Fruit fly (Drosophila melanogaster) whole organism, embryonic: ENCODE measurements around the gene CG14154.

Experiments
- ATbp ChIP-seq: fragments of 200-800 bp; sonication (Bioruptor generic); optimal IDR thresholded peaks from 2 replicates; lab custom pipeline; 2017; ENCODE audit warnings: missing biosample characterization, mild to moderate bottlenecking, missing genetic modification characterization, missing genetic modification reagents
- Abd-B ChIP-seq: fragments of 200-800 bp; sonication (Bioruptor generic); optimal IDR thresholded peaks from 2 replicates; lab custom pipeline; 2018; ENCODE audit warnings: missing biosample characterization, mild to moderate bottlenecking, missing genetic modification characterization, moderate library complexity
- Adf1 ChIP-seq: fragments of 200-800 bp; sonication (Bioruptor generic); IDR thresholded peaks from 2 replicates; pipeline ENCODE4 v1.3.6; 2022; ENCODE audit warnings: missing biosample characterization, missing genetic modification characterization
- CG10147 ChIP-seq: fragments of 200-800 bp; sonication (Bioruptor generic); optimal IDR thresholded peaks from 2 replicates; lab custom pipeline; 2019; ENCODE audit warnings: missing biosample characterization, mild to moderate bottlenecking, missing genetic modification characterization, moderate library complexity
- CG1024 ChIP-seq: fragments of 200-800 bp; sonication (Bioruptor generic); IDR thresholded peaks from 2 replicates; pipeline ENCODE4 v1.3.6; 2022; ENCODE audit warnings: missing biosample characterization, missing genetic modification characterization
- CG11085 ChIP-seq: fragments of 200-800 bp; sonication (Bioruptor generic); IDR thresholded peaks from 2 replicates; pipeline ENCODE4 v1.3.6; 2022; ENCODE audit warnings: missing biosample characterization, missing genetic modification characterization
- CG11723 ChIP-seq: fragments of 200-800 bp; sonication (Bioruptor generic); optimal IDR thresholded peaks from 2 replicates; lab custom pipeline; 2017; ENCODE audit warnings: missing biosample characterization, mild to moderate bottlenecking, missing genetic modification characterization
- CG1233 ChIP-seq: fragments of 200-800 bp; sonication (Bioruptor generic); optimal IDR thresholded peaks from 4 replicates; lab custom pipeline; 2018; ENCODE audit warnings: missing biosample characterization, mild to moderate bottlenecking, missing genetic modification characterization
- CG12769 ChIP-seq: fragments of 200-800 bp; sonication (Bioruptor generic); optimal IDR thresholded peaks from 2 replicates; lab custom pipeline; 2019; ENCODE audit warnings: missing biosample characterization, mild to moderate bottlenecking, missing genetic modification characterization, moderate library complexity
- CG13287 ChIP-seq: fragments of 200-800 bp; sonication (Bioruptor generic); IDR thresholded peaks from 2 replicates; pipeline ENCODE4 v1.3.6; 2022; ENCODE audit warnings: missing biosample characterization, missing genetic modification characterization; ENCODE audit not compliant: partially characterized antibody
- CG13424 ChIP-seq: fragments of 200-800 bp; sonication (Bioruptor generic); optimal IDR thresholded peaks from 2 replicates; lab custom pipeline; 2019; ENCODE audit warnings: missing biosample characterization, mild to moderate bottlenecking, missing genetic modification characterization, moderate library complexity
- CG13894 ChIP-seq: fragments of 200-800 bp; sonication (Bioruptor generic); optimal IDR thresholded peaks from 3 replicates; lab custom pipeline; 2018; ENCODE audit warnings: missing biosample characterization, mild to moderate bottlenecking, missing genetic modification characterization, moderate library complexity
- CG1832 ChIP-seq: fragments of 200-800 bp; sonication (Bioruptor generic); optimal IDR thresholded peaks from 2 replicates; lab custom pipeline; 2017; ENCODE audit warnings: missing biosample characterization, mild to moderate bottlenecking, missing genetic modification characterization, inconsistent platforms
- CG30020 ChIP-seq: fragments of 200-800 bp; optimal IDR thresholded peaks from 2 replicates; lab custom pipeline; 2019; ENCODE audit warnings: missing biosample characterization, mild to moderate bottlenecking, missing genetic modification characterization, moderate library complexity
- CG32532 ChIP-seq: fragments of 200-800 bp; sonication (Bioruptor generic); IDR thresholded peaks from 2 replicates; pipeline ENCODE4 v1.3.6; 2022; ENCODE audit warnings: missing biosample characterization, missing genetic modification characterization
- CG32772 ChIP-seq: fragments of 200-800 bp; sonication (Bioruptor generic); IDR thresholded peaks from 2 replicates; pipeline ENCODE4 v1.3.6; 2022; ENCODE audit warnings: missing biosample characterization, missing genetic modification characterization
- CG34224 ChIP-seq: fragments of 200-800 bp; sonication (Bioruptor generic); IDR thresholded peaks from 3 replicates; pipeline ENCODE4 v1.3.6; 2022; ENCODE audit warnings: missing biosample characterization, missing genetic modification characterization; ENCODE audit not compliant: partially characterized antibody
- CG6272 ChIP-seq: fragments of 200-800 bp; sonication (Bioruptor generic); IDR thresholded peaks from 2 replicates; pipeline ENCODE4 v1.3.6; 2022; ENCODE audit warnings: missing biosample characterization, missing genetic modification characterization
- CG6683 ChIP-seq: fragments of 200-800 bp; sonication (Bioruptor generic); optimal IDR thresholded peaks from 2 replicates; lab custom pipeline; 2017; ENCODE audit warnings: missing biosample characterization, mild to moderate bottlenecking, missing genetic modification characterization, missing genetic modification reagents
- CG7271 ChIP-seq: fragments of 200-800 bp; sonication (Bioruptor generic); optimal IDR thresholded peaks from 2 replicates; lab custom pipeline; 2018; ENCODE audit warnings: missing biosample characterization, mild to moderate bottlenecking, missing genetic modification characterization, moderate library complexity
- CG7963 ChIP-seq: fragments of 200-800 bp; sonication (Bioruptor generic); IDR thresholded peaks from 3 replicates; pipeline ENCODE4 v1.3.6; 2022; ENCODE audit warnings: missing biosample characterization, missing genetic modification characterization; ENCODE audit not compliant: partially characterized antibody
- CG8924 ChIP-seq: fragments of 200-800 bp; optimal IDR thresholded peaks from 3 replicates; lab custom pipeline; 2019; ENCODE audit warnings: missing biosample characterization, mild to moderate bottlenecking, missing genetic modification characterization, moderate library complexity
- CG9932 ChIP-seq: fragments of 200-800 bp; sonication (Bioruptor generic); IDR thresholded peaks from 2 replicates; pipeline ENCODE4 v1.3.6; 2022; ENCODE audit warnings: missing biosample characterization, missing genetic modification characterization
- CTCF ChIP-seq: fragments of 200-800 bp; sonication (Bioruptor generic); optimal IDR thresholded peaks from 2 replicates; lab custom pipeline; 2017; ENCODE audit warnings: missing biosample characterization, mild to moderate bottlenecking, missing genetic modification characterization, moderate library complexity
- CrebB ChIP-seq: fragments of 200-800 bp; sonication (Bioruptor generic); optimal IDR thresholded peaks from 3 replicates; lab custom pipeline; 2018; ENCODE audit warnings: missing biosample characterization, mild to moderate bottlenecking, missing genetic modification characterization
- D ChIP-seq, 2 experiments: fragments of 200-800 bp in 1 of 2; fragments of >200 bp in 1 of 2; sonication (Bioruptor generic) in 1 of 2; optimal IDR thresholded peaks; 2 replicates in 1 of 2; 3 replicates in 1 of 2; lab custom pipeline; 2017; ENCODE audit warnings: mild to moderate bottlenecking in 1 of 2, missing biosample characterization in 1 of 2, missing genetic modification characterization in 1 of 2, missing genetic modification reagents in 1 of 2
- Drgx ChIP-seq: fragments of 200-800 bp; sonication (Bioruptor generic); IDR thresholded peaks from 2 replicates; pipeline ENCODE4 v1.3.6; 2022; ENCODE audit warnings: missing biosample characterization, missing genetic modification characterization
- E2f2 ChIP-seq: fragments of 200-800 bp; sonication (Bioruptor generic); IDR thresholded peaks from 2 replicates; pipeline ENCODE4 v1.3.6; 2022; ENCODE audit warnings: missing biosample characterization, missing genetic modification characterization
- Ets65A ChIP-seq: fragments of 200-800 bp; sonication (Bioruptor generic); peaks from one replicate; lab custom pipeline; 2016; ENCODE audit warnings: missing biosample characterization, missing genetic modification characterization
- HLH3B ChIP-seq: fragments of 200-800 bp; sonication (Bioruptor generic); IDR thresholded peaks from 2 replicates; pipeline ENCODE4 v1.3.6; 2022; ENCODE audit warnings: missing biosample characterization, missing genetic modification characterization
- Med ChIP-seq: fragments of 200-800 bp; sonication (Bioruptor generic); peaks from one replicate; lab custom pipeline; 2016; ENCODE audit warnings: missing biosample characterization, missing genetic modification characterization, mild to moderate bottlenecking, inconsistent platforms, moderate library complexity
- Meics ChIP-seq: fragments of 200-800 bp; sonication (Bioruptor generic); optimal IDR thresholded peaks from 2 replicates; lab custom pipeline; 2017; ENCODE audit warnings: missing biosample characterization, mild to moderate bottlenecking, missing genetic modification characterization
- Trl ChIP-seq, 3 experiments: fragments of >200 bp in 2 of 3; fragments of 200-800 bp in 1 of 3; sonication (Bioruptor generic) in 1 of 3; optimal IDR thresholded peaks; 2 replicates in 1 of 3; 3 replicates in 2 of 3; lab custom pipeline; 2016 to 2017; ENCODE audit warnings: missing biosample characterization in 1 of 3, missing genetic modification characterization in 1 of 3
- abd-A ChIP-seq: fragments of 200-800 bp; sonication (Bioruptor generic); optimal IDR thresholded peaks from 3 replicates; lab custom pipeline; 2019; ENCODE audit warnings: missing biosample characterization, mild to moderate bottlenecking, missing genetic modification characterization, moderate library complexity
- crol ChIP-seq: fragments of 200-800 bp; sonication (Bioruptor generic); IDR thresholded peaks from 2 replicates; pipeline ENCODE4 v1.3.6; 2022; ENCODE audit warnings: missing biosample characterization, missing genetic modification characterization
- ftz-f1 ChIP-seq: fragments of 200-800 bp; sonication (Bioruptor generic); optimal IDR thresholded peaks from 2 replicates; lab custom pipeline; 2016; ENCODE audit warnings: missing biosample characterization, missing genetic modification characterization
- gt ChIP-seq: fragments of 200-800 bp; sonication (Bioruptor generic); IDR thresholded peaks from 2 replicates; pipeline ENCODE4 v1.3.6; 2022; ENCODE audit warnings: missing biosample characterization, missing genetic modification characterization
- hth ChIP-seq: fragments of >200 bp; optimal IDR thresholded peaks from 2 replicates; lab custom pipeline; 2017; ENCODE audit warnings: inconsistent platforms
- ind ChIP-seq: fragments of 200-800 bp; sonication (Bioruptor generic); optimal IDR thresholded peaks from 3 replicates; lab custom pipeline; 2016; ENCODE audit warnings: missing biosample characterization, missing genetic modification characterization
- lmd ChIP-seq: fragments of 200-800 bp; sonication (Bioruptor generic); IDR thresholded peaks from 2 replicates; pipeline ENCODE4 v1.3.6; 2022; ENCODE audit warnings: missing biosample characterization, missing genetic modification characterization
- nom ChIP-seq: fragments of 200-800 bp; sonication (Bioruptor generic); optimal IDR thresholded peaks from 2 replicates; lab custom pipeline; 2017; ENCODE audit warnings: missing biosample characterization, missing genetic modification characterization, mild to moderate bottlenecking, moderate library complexity, missing genetic modification reagents
- odd ChIP-seq: fragments of 200-800 bp; sonication (Bioruptor generic); optimal IDR thresholded peaks from 2 replicates; lab custom pipeline; 2017; ENCODE audit warnings: missing biosample characterization, mild to moderate bottlenecking, missing genetic modification characterization
- prd ChIP-seq, 3 experiments: fragments of >200 bp in 2 of 3; fragments of 200-800 bp in 1 of 3; sonication (Bioruptor generic) in 1 of 3; optimal IDR thresholded peaks in 2 of 3; IDR thresholded peaks in 1 of 3; 2 replicates in 2 of 3; 3 replicates in 1 of 3; pipeline versions ENCODE4 v1.3.6 to Lab custom; 2017 to 2022; ENCODE audit warnings: missing biosample characterization in 1 of 3, missing genetic modification characterization in 1 of 3
- pros ChIP-seq: fragments of 200-800 bp; sonication (Bioruptor generic); optimal IDR thresholded peaks from 3 replicates; lab custom pipeline; 2019; ENCODE audit warnings: missing biosample characterization, mild to moderate bottlenecking, missing genetic modification characterization, moderate library complexity
- rib ChIP-seq: fragments of 200-800 bp; sonication (Bioruptor generic); IDR thresholded peaks from 2 replicates; pipeline ENCODE4 v1.3.6; 2022; ENCODE audit warnings: missing biosample characterization, missing genetic modification characterization
- salm ChIP-seq: fragments of 200-800 bp; sonication (Bioruptor generic); optimal IDR thresholded peaks from 2 replicates; lab custom pipeline; 2018; ENCODE audit warnings: missing biosample characterization, mild to moderate bottlenecking, missing genetic modification characterization
- shn ChIP-seq: fragments of 200-800 bp; sonication (Bioruptor generic); optimal IDR thresholded peaks from 3 replicates; lab custom pipeline; 2016; ENCODE audit warnings: missing biosample characterization, missing genetic modification characterization
- stc ChIP-seq: fragments of 200-800 bp; sonication (Bioruptor generic); IDR thresholded peaks from 2 replicates; pipeline ENCODE4 v1.3.6; 2022; ENCODE audit warnings: missing biosample characterization, missing genetic modification characterization
- tll ChIP-seq, 2 experiments: fragments of 200-800 bp in 1 of 2; fragments of >200 bp in 1 of 2; sonication (Bioruptor generic) in 1 of 2; optimal IDR thresholded peaks; 2 replicates each; lab custom pipeline; 2017 to 2019; ENCODE audit warnings: missing biosample characterization in 2 of 2, missing genetic modification characterization in 2 of 2, mild to moderate bottlenecking in 1 of 2, moderate library complexity in 1 of 2

The CG14154 gene

dm6 chr3L:10674145-10674547 lies 32.5 kb downstream of the CG14154 start (continued):
- TF ChIP-seq CG1233 (GFP tag; lab: Kevin White, UChicago) (no peak), Meics (GFP tag; lab: Kevin White, UChicago) (no peak), Med (peak; percentile 39), CG10147 (GFP tag; lab: Kevin White, UChicago) (no peak), ind (GFP tag; lab: Kevin White, UChicago) (no peak), CG7963 (GFP tag; lab: Robert Waterston, UW) (no peak), CG9932 (GFP tag; lab: Robert Waterston, UW) (no peak), CG13287 (GFP tag; lab: Robert Waterston, UW) (peak; percentile 21; the same call in 1 of the 2 replicates), CG6683 (GFP tag; lab: Kevin White, UChicago) (no peak), CTCF (no peak), Adf1 (GFP tag; lab: Robert Waterston, UW) (peak; percentile 21; the same call in 1 of the 2 replicates), Drgx (GFP tag; lab: Robert Waterston, UW) (0 out of 2 replicates have a peak, but pooled peaks have one; percentile 12), Trl (optimal IDR thresholded peaks at IDR 0.05; lab: Kevin White, UChicago) (peak; percentile 79 to 85), Trl (GFP tag; optimal IDR thresholded peaks at IDR 0.05; lab: Kevin White, UChicago) (no peak), shn (no peak), HLH3B (GFP tag; lab: Robert Waterston, UW) (no peak), E2f2 (GFP tag; lab: Robert Waterston, UW) (0 out of 2 replicates have a peak, but pooled peaks have one; percentile 16), odd (GFP tag; lab: Kevin White, UChicago) (no peak), CG11723 (GFP tag; lab: Kevin White, UChicago) (no peak), crol (GFP tag; lab: Robert Waterston, UW) (peak; percentile 70), hth (lab: Kevin White, UChicago) (no peak), prd (optimal IDR thresholded peaks at IDR 0.05; lab: Kevin White, UChicago) (no peak), prd (GFP tag; IDR thresholded peaks at IDR 0.05; lab: Robert Waterston, UW) (no peak), CG8924 (tag; lab: Kevin White, UChicago) (peak; percentile 39), stc (GFP tag; lab: Robert Waterston, UW) (no peak), CG13424 (tag; lab: Kevin White, UChicago) (no peak), CG34224 (0 out of 3 replicates have a peak, but pooled peaks have one; percentile 17), D (optimal IDR thresholded peaks at IDR 0.05; lab: Kevin White, UChicago) (no peak), D (GFP tag; optimal IDR thresholded peaks at IDR 0.05; lab: Kevin White, UChicago) (no peak), ATbp (GFP tag; lab: Kevin White, UChicago) (no peak), CG7271 (tag; lab: Kevin White, UChicago) (no peak), CG32532 (peak; percentile 48; the same call in 1 of the 2 replicates), ftz-f1 (no peak), CG1832 (GFP tag; lab: Kevin White, UChicago) (peak; percentile 75), CG32772 (GFP tag; lab: Robert Waterston, UW) (no peak), abd-A (tag; lab: Kevin White, UChicago) (peak; percentile 52), salm (peak; percentile 27), CG1024 (no peak), Abd-B (GFP tag; lab: Kevin White, UChicago) (no peak), CG30020 (tag; lab: Kevin White, UChicago) (no peak), gt (GFP tag; lab: Robert Waterston, UW) (no peak), CG13894 (tag; lab: Kevin White, UChicago) (peak; percentile 45), CrebB (tag; lab: Kevin White, UChicago) (no peak), pros (GFP tag; lab: Kevin White, UChicago) (peak; percentile 16), Ets65A (GFP tag; lab: Kevin White, UChicago) (no peak), CG6272 (no peak), CG11085 (no peak), rib (GFP tag; lab: Robert Waterston, UW) (0 out of 2 replicates have a peak, but pooled peaks have one; percentile 23), lmd (GFP tag; lab: Robert Waterston, UW) (no peak), CG12769 (tag; lab: Kevin White, UChicago) (peak; percentile 58), tll (GFP tag; optimal IDR thresholded peaks at IDR 0.05; lab: Kevin White, UChicago) (peak in 1 of 2 experiments; percentile 26), nom (GFP tag; lab: Kevin White, UChicago) (peak; percentile 21)
